Fruit fly (Drosophila melanogaster): ENCODE data around the gene Vtld.

The Vtld gene

DNA sequence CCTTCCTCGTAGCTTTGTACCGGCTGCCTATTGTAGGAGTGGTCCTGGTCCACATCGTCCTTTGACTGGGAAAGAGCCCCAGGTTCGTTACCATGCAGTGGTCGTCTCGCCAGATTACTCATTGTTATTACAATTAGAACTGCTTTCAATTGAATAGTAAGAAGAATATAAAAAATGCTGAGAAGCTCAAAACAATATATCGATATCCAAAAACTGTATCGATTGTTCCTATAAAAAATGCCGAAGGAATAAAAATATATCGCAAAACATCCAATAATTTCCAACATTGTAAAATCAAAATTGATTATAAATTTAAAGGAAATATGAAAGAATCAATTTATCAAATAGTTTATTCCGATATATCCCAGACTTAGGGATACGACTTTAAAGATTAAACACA lies 44.7 kb downstream of the Vtld start, which contains the start of the genes TORIP and Ccdc58:
Gene TORIP (minus strand): TSS at position 173 of the 400 bp plus-strand sequence.
Gene Ccdc58 (plus strand): TSS at position 274 of the 400 bp plus-strand sequence.
- no peak for TF ChIP-seq noc (tag; optimal IDR thresholded peaks at IDR 0.05)

dm6 chr3L:19805895-19806294 lies 45.7 kb downstream of the Vtld start, which contains the start of gene CG34116:
TSS of gene CG34116 (minus strand) at chr3L:19806036.
- TF ChIP-seq noc (tag; optimal IDR thresholded peaks at IDR 0.05) = no peak

dm6 chr3L:19807103-19807502 lies 46.9 kb downstream of the Vtld start, which contains the start of the genes CG14104 and Kap-alpha1:
TSS of gene CG14104 (minus strand) at chr3L:19807199.
TSS of gene Kap-alpha1 (plus strand) at chr3L:19807232.
- TF ChIP-seq noc (tag; optimal IDR thresholded peaks at IDR 0.05) = no peak

dm6 chr3L:19807521-19807920 lies 47.3 kb downstream of the Vtld start:
- no peak for TF ChIP-seq noc (tag; optimal IDR thresholded peaks at IDR 0.05)
